Worm (Caenorhabditis elegans) whole organism, mixed stage, embryonic: ENCODE data around the gene B0273.1.

Experiments used
- M03D4.4 ChIP-seq: sonication (generic microtip); optimal IDR thresholded peaks from 2 replicates; lab custom pipeline; 2017; ENCODE audit warnings: mild to moderate bottlenecking, missing genetic modification characterization, missing compliant biosample characterization
- bed-3 ChIP-seq: fragments of 200-800 bp; sonication (Bioruptor generic); optimal IDR thresholded peaks from 3 replicates; lab custom pipeline; 2018; ENCODE audit warnings: mild to moderate bottlenecking, missing genetic modification characterization, moderate library complexity, missing compliant biosample characterization
- blmp-1 ChIP-seq: fragments of 150-350 bp; optimal IDR thresholded peaks from 2 replicates; lab custom pipeline; 2014; ENCODE audit warnings: missing biosample characterization, missing genetic modification characterization
- ceh-39 ChIP-seq: fragments of 150-350 bp; optimal IDR thresholded peaks from 2 replicates; lab custom pipeline; 2014; ENCODE audit warnings: missing biosample characterization, missing genetic modification characterization
- ceh-43 ChIP-seq: fragments of 200-800 bp; sonication (Bioruptor generic); optimal IDR thresholded peaks from 2 replicates; lab custom pipeline; 2018; ENCODE audit warnings: mild to moderate bottlenecking, missing genetic modification characterization, moderate library complexity, missing compliant biosample characterization
- ceh-83 ChIP-seq: fragments of 200-800 bp; sonication (Bioruptor generic); optimal IDR thresholded peaks from 2 replicates; lab custom pipeline; 2018; ENCODE audit warnings: mild to moderate bottlenecking, missing genetic modification characterization, missing compliant biosample characterization
- ces-1 ChIP-seq: fragments of 150-350 bp; optimal IDR thresholded peaks from 2 replicates; lab custom pipeline; 2014; ENCODE audit warnings: missing biosample characterization, missing genetic modification reagents, missing genetic modification characterization
- cnd-1 ChIP-seq: fragments of 200-800 bp; sonication (Bioruptor generic); optimal IDR thresholded peaks from 2 replicates; lab custom pipeline; 2018; ENCODE audit warnings: mild to moderate bottlenecking, missing genetic modification characterization, missing compliant biosample characterization
- drap-1 ChIP-seq: fragments of 200-800 bp; sonication (Bioruptor generic); optimal IDR thresholded peaks from 3 replicates; lab custom pipeline; 2018; ENCODE audit warnings: mild to moderate bottlenecking, missing genetic modification characterization, missing compliant biosample characterization
- elt-1 ChIP-seq: sonication (generic microtip); optimal IDR thresholded peaks from 2 replicates; lab custom pipeline; 2017; ENCODE audit warnings: missing genetic modification characterization, mild to moderate bottlenecking, missing compliant biosample characterization, antibody characterized with exemption, moderate library complexity, borderline replicate concordance; ENCODE audit not compliant: insufficient read depth
- elt-3 ChIP-seq: fragments of 150-350 bp; optimal IDR thresholded peaks from 2 replicates; lab custom pipeline; 2014; ENCODE audit warnings: missing biosample characterization, missing genetic modification characterization
- flh-1 ChIP-seq: fragments of 200-800 bp; sonication (Bioruptor generic); optimal IDR thresholded peaks from 2 replicates; lab custom pipeline; 2018; ENCODE audit warnings: mild to moderate bottlenecking, missing genetic modification characterization, moderate library complexity, missing compliant biosample characterization
- ham-2 ChIP-seq: fragments of 200-800 bp; sonication (Bioruptor generic); optimal IDR thresholded peaks from 2 replicates; lab custom pipeline; 2018; ENCODE audit warnings: mild to moderate bottlenecking, missing genetic modification characterization, missing compliant biosample characterization
- hlh-1 ChIP-seq: fragments of 150-350 bp; optimal IDR thresholded peaks from 2 replicates; lab custom pipeline; 2014; ENCODE audit warnings: missing biosample characterization, missing genetic modification reagents, missing genetic modification characterization
- lin-13 ChIP-seq: fragments of 150-350 bp; optimal IDR thresholded peaks from 2 replicates; lab custom pipeline; 2014; ENCODE audit warnings: missing biosample characterization, missing genetic modification characterization
- lin-32 ChIP-seq: fragments of 200-800 bp; sonication (Bioruptor generic); optimal IDR thresholded peaks from 2 replicates; lab custom pipeline; 2018; ENCODE audit warnings: mild to moderate bottlenecking, missing genetic modification characterization, missing compliant biosample characterization
- lsy-2 ChIP-seq: fragments of 150-350 bp; optimal IDR thresholded peaks from 2 replicates; lab custom pipeline; 2014; ENCODE audit warnings: missing biosample characterization, missing genetic modification characterization
- mab-5 ChIP-seq: fragments of 150-350 bp; optimal IDR thresholded peaks from 2 replicates; lab custom pipeline; 2014; ENCODE audit warnings: missing biosample characterization, missing genetic modification characterization
- mep-1 ChIP-seq: fragments of 150-350 bp; optimal IDR thresholded peaks from 2 replicates; lab custom pipeline; 2017; ENCODE audit warnings: missing biosample characterization, missing genetic modification reagents, missing genetic modification characterization, inconsistent platforms
- mls-2 ChIP-seq: sonication (generic microtip); optimal IDR thresholded peaks from 2 replicates; lab custom pipeline; 2016; ENCODE audit warnings: mild to moderate bottlenecking, missing genetic modification characterization, moderate library complexity, missing compliant biosample characterization
- nhr-12 ChIP-seq: fragments of 150-350 bp; optimal IDR thresholded peaks from 2 replicates; lab custom pipeline; 2014; ENCODE audit warnings: missing biosample characterization, missing genetic modification characterization
- nhr-2 ChIP-seq: fragments of 150-350 bp; optimal IDR thresholded peaks from 2 replicates; lab custom pipeline; 2014; ENCODE audit warnings: missing biosample characterization, missing genetic modification characterization
- nhr-237 ChIP-seq: fragments of 150-350 bp; optimal IDR thresholded peaks from 2 replicates; lab custom pipeline; 2014; ENCODE audit warnings: missing biosample characterization, missing genetic modification characterization
- nhr-28 ChIP-seq: fragments of 150-350 bp; optimal IDR thresholded peaks from 2 replicates; lab custom pipeline; 2014; ENCODE audit warnings: missing biosample characterization, missing genetic modification characterization
- nhr-76 ChIP-seq: sonication (generic microtip); optimal IDR thresholded peaks from 2 replicates; lab custom pipeline; 2017; ENCODE audit warnings: missing biosample characterization, missing genetic modification characterization
- pha-4 ChIP-seq: fragments of 150-350 bp; optimal IDR thresholded peaks from 2 replicates; lab custom pipeline; 2018; ENCODE audit warnings: missing biosample characterization, missing genetic modification reagents, missing genetic modification characterization
- sem-2 ChIP-seq: fragments of 200-800 bp; sonication (Bioruptor generic); optimal IDR thresholded peaks from 2 replicates; lab custom pipeline; 2018; ENCODE audit warnings: mild to moderate bottlenecking, missing genetic modification characterization, missing compliant biosample characterization
- snpc-4 ChIP-seq: fragments of 150-350 bp; optimal IDR thresholded peaks from 2 replicates; lab custom pipeline; 2014; ENCODE audit warnings: missing biosample characterization, missing genetic modification characterization
- sptf-1 ChIP-seq: sonication (generic microtip); optimal IDR thresholded peaks from 2 replicates; lab custom pipeline; 2017; ENCODE audit warnings: mild to moderate bottlenecking, missing genetic modification characterization, moderate library complexity, missing compliant biosample characterization
- tbx-8 ChIP-seq: fragments of 200-800 bp; sonication (Bioruptor generic); optimal IDR thresholded peaks from 2 replicates; lab custom pipeline; 2018; ENCODE audit warnings: mild to moderate bottlenecking, missing genetic modification characterization, moderate library complexity, missing compliant biosample characterization
- unc-120 ChIP-seq: sonication (generic microtip); optimal IDR thresholded peaks from 2 replicates; lab custom pipeline; 2017; ENCODE audit warnings: missing genetic modification characterization, missing compliant biosample characterization; ENCODE audit not compliant: poor library complexity, severe bottlenecking
- unc-39 ChIP-seq: fragments of 150-350 bp; optimal IDR thresholded peaks from 2 replicates; lab custom pipeline; 2014; ENCODE audit warnings: missing biosample characterization, missing genetic modification characterization
- unc-62 ChIP-seq: fragments of 150-350 bp; optimal IDR thresholded peaks from 2 replicates; lab custom pipeline; 2014; ENCODE audit warnings: missing biosample characterization, missing genetic modification reagents, missing genetic modification characterization
- zip-8 ChIP-seq: fragments of 150-350 bp; optimal IDR thresholded peaks from 2 replicates; lab custom pipeline; 2014; ENCODE audit warnings: missing biosample characterization, missing genetic modification characterization
- ztf-11 ChIP-seq: fragments of 150-350 bp; optimal IDR thresholded peaks from 2 replicates; lab custom pipeline; 2014; ENCODE audit warnings: missing biosample characterization, missing genetic modification characterization

Gene B0273.1

DNA sequence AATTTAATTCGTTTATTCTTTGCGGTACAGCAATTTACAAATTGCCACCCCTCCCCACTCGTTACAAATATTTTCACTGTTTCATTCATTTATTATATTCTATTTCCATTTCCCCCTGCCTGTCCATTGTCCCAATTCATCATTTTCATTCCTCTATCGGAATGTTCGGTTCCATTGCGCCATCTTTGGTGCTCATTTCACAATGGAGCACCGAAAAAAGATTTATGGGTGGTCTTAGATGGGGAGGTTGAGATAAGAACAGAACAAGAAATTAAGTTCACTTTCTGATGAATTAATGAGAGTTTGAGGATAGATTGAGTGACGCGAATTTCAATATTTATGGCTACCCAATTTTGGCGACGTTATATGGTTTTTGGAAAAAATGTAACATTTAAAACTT is 1.6 kb upstream of the B0273.1 start:
- no peak for TF ChIP-seq ceh-83 (GFP tag; lab: Kevin White, UChicago)
- TF ChIP-seq M03D4.4 = no peak

DNA sequence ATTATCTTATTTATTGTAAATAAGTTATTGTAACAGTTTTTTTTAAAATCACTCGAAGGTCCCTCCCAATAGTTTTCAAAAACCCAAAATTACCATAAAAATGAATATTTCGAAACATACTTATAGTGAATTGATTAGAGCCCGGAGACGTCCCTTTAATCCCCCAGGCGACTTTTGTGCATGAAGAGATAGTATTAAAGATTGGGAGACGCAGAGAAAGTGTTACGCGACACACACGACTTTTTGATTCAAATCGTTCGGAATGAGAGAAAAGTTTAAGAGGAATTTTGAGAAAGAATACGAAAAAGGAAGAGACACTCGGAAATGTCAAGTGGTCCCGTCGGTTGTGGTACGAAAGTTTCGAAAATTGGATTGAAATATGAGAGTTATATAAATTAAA is 657 bp upstream of the B0273.1 start:
- TF ChIP-seq ces-1 (GFP tag; lab: Kevin White, UChicago) (peak; percentile 28), nhr-237 (tag; lab: Kevin White, UChicago) (no peak), zip-8 (no peak), ztf-11 (tag; lab: Kevin White, UChicago) (no peak), bed-3 (no peak)
- TF ChIP-seq, all 35 proteins: peak for 1

DNA sequence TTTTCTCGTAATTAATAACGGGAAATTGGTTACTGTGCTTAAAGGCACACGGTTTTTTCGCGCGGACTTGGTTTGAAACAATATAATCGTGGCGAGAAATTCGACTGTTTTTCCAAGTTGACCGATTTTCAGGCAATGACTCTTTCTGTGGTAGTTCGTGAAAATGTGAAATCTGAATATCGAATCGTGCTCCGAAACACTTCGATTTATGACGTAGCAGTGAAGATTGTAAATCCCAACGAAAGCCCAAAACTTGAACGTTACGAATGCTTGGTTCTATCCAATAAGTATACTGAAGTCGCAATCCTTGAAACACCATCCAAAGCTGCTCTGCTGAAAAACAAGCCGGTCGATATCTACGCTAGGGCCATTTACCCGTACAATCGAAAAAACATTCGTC is 307 bp downstream of the B0273.1 start:
- no peak for TF ChIP-seq ces-1 (GFP tag; lab: Kevin White, UChicago)
- TF ChIP-seq ceh-43 (GFP tag; lab: Kevin White, UChicago) = no peak
- TF ChIP-seq snpc-4 (tag; lab: Kevin White, UChicago) = no peak
- no peak for TF ChIP-seq mab-5 (tag; lab: Kevin White, UChicago)
- TF ChIP-seq M03D4.4 = no peak
- no peak for TF ChIP-seq elt-1 (tag; lab: Kevin White, UChicago)
- TF ChIP-seq pha-4 (tag; lab: Kevin White, UChicago) = no peak
- TF ChIP-seq blmp-1 = no peak
- TF ChIP-seq nhr-12 (tag; lab: Kevin White, UChicago) = no peak
- TF ChIP-seq unc-62 (GFP tag; lab: Kevin White, UChicago) = no peak
- no peak for TF ChIP-seq ceh-83 (GFP tag; lab: Kevin White, UChicago)

DNA sequence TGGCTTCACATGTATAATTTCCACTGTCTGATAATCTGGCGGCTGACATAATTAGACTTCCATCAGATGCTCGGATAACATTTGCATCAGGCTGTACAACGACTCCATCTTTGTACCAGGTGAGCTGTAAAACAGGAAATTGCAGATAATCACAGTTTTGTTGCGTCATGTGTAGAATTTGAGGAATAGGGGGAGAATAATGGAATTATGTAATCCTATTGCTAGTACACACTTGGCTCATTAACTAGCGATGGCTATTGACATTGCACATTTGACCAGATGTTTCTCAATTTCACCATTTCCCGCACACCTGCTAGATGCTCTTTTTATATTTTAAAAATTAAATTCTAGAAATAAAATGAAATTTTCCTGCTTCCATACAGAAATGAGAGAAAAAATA is 7.6 kb downstream of the B0273.1 start:
- TF ChIP-seq elt-1 (tag; lab: Kevin White, UChicago) (no peak), M03D4.4 (no peak), zip-8 (peak; percentile 89), ces-1 (GFP tag; lab: Kevin White, UChicago) (peak; percentile 95), cnd-1 (peak; percentile 32), nhr-2 (peak; percentile 81)
- TF ChIP-seq, all 35 proteins: peak for 4

DNA sequence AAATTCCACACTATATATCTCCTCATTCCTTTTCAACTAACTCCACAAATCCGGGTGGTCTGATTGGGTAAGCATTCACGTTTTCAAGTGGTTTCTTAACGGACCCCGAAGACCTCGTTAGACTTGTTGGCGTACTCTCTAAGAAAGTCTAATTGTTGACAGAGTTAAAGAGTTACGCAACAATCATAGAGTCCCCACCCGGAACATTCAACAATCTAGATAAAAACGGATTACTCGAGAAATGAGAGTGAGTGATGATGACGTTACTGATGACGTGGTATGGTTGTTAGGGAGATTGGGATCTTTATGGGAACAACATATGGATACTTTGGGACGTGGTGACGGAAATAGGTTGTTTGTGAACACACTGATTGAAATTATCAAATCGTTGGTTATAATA is 8.8 kb downstream of the B0273.1 start:
- TF ChIP-seq unc-62 (GFP tag; lab: Kevin White, UChicago) (no peak), cnd-1 (no peak), mep-1 (tag; lab: Kevin White, UChicago) (no peak), elt-1 (tag; lab: Kevin White, UChicago) (peak; percentile 46), nhr-237 (tag; lab: Kevin White, UChicago) (no peak), unc-39 (no peak), ceh-39 (no peak), drap-1 (no peak), ztf-11 (tag; lab: Kevin White, UChicago) (no peak), bed-3 (no peak), nhr-76 (tag; lab: Kevin White, UChicago) (no peak), flh-1 (GFP tag; lab: Kevin White, UChicago) (no peak), nhr-2 (peak; percentile 84), unc-120 (no peak), mab-5 (tag; lab: Kevin White, UChicago) (no peak), nhr-28 (tag; lab: Kevin White, UChicago) (no peak), blmp-1 (no peak), sptf-1 (tag; lab: Kevin White, UChicago) (no peak), nhr-12 (tag; lab: Kevin White, UChicago) (no peak), ces-1 (GFP tag; lab: Kevin White, UChicago) (peak; percentile 88), M03D4.4 (no peak), tbx-8 (no peak), zip-8 (peak; percentile 53), mls-2 (no peak), pha-4 (tag; lab: Kevin White, UChicago) (no peak), lin-13 (tag; lab: Kevin White, UChicago) (no peak), ceh-43 (GFP tag; lab: Kevin White, UChicago) (no peak), ham-2 (GFP tag; lab: Kevin White, UChicago) (no peak), lsy-2 (tag; lab: Kevin White, UChicago) (no peak), snpc-4 (tag; lab: Kevin White, UChicago) (no peak), ceh-83 (GFP tag; lab: Kevin White, UChicago) (no peak), lin-32 (GFP tag; lab: Kevin White, UChicago) (no peak), elt-3 (no peak), hlh-1 (tag; lab: Kevin White, UChicago) (no peak), sem-2 (GFP tag; lab: Kevin White, UChicago) (no peak)
